Fruit fly (Drosophila melanogaster) whole organism, embryonic: ENCODE results near the gene Acp26Ab.

ENCODE experiments used
- CG13775 ChIP-seq: fragments of 200-800 bp; sonication (Bioruptor generic); optimal IDR thresholded peaks from 3 replicates; lab custom pipeline; 2017; ENCODE audit warnings: missing biosample characterization, mild to moderate bottlenecking, missing genetic modification characterization
- CG2120 ChIP-seq: fragments of 200-800 bp; sonication (Bioruptor generic); optimal IDR thresholded peaks from 3 replicates; lab custom pipeline; 2016; ENCODE audit warnings: missing biosample characterization, missing genetic modification characterization
- Dip3 ChIP-seq: fragments of 200-800 bp; sonication (Bioruptor generic); optimal IDR thresholded peaks from 3 replicates; lab custom pipeline; 2016; ENCODE audit warnings: missing biosample characterization, missing genetic modification characterization
- fd3F ChIP-seq: fragments of 200-800 bp; sonication (Bioruptor generic); optimal IDR thresholded peaks from 2 replicates; lab custom pipeline; 2018; ENCODE audit warnings: missing biosample characterization, mild to moderate bottlenecking, missing genetic modification characterization, moderate library complexity
- mld ChIP-seq: fragments of 200-800 bp; sonication (Bioruptor generic); IDR thresholded peaks from 3 replicates; pipeline ENCODE4 v1.3.6; 2022; ENCODE audit warnings: missing biosample characterization, missing genetic modification characterization; ENCODE audit not compliant: partially characterized antibody

- TF ChIP-seq Dip3 (GFP tag; lab: Kevin White, UChicago) (no peak), CG2120 (no peak), fd3F (no peak), CG13775 (GFP tag; lab: Kevin White, UChicago) (no peak), mld (no peak)
Measured at dm6 chr2L:5925637-5926036, 33.0 kb upstream of the Acp26Ab start, which contains the start of gene dsf.
